Worm (Caenorhabditis elegans) whole organism, young adult: Measurements from ENCODE around the gene col-95.

Source experiments
- B0261.1 ChIP-seq: sonication (generic microtip); optimal IDR thresholded peaks from 2 replicates; lab custom pipeline; 2016; ENCODE audit warnings: mild to moderate bottlenecking, missing genetic modification characterization, moderate library complexity, missing compliant biosample characterization
- F39B2.1 ChIP-seq: fragments of 200-800 bp; sonication (Bioruptor generic); IDR thresholded peaks from 2 replicates; pipeline ENCODE4 v1.3.6; 2022; ENCODE audit warnings: missing genetic modification reagents, missing genetic modification characterization, missing compliant biosample characterization
- F49E8.2 ChIP-seq: sonication (generic microtip); optimal IDR thresholded peaks from 3 replicates; lab custom pipeline; 2017; ENCODE audit warnings: missing genetic modification characterization, mild to moderate bottlenecking, missing compliant biosample characterization, antibody characterized with exemption, moderate library complexity; ENCODE audit not compliant: insufficient read depth
- F52B5.7 ChIP-seq: sonication (generic microtip); optimal IDR thresholded peaks from 2 replicates; lab custom pipeline; 2016; ENCODE audit warnings: mild to moderate bottlenecking, missing genetic modification characterization, missing compliant biosample characterization
- F55B11.4 ChIP-seq: sonication (generic microtip); optimal IDR thresholded peaks from 2 replicates; lab custom pipeline; 2016; ENCODE audit warnings: missing compliant biosample characterization, missing genetic modification characterization, borderline replicate concordance; ENCODE audit not compliant: insufficient read depth
- K11D2.4 ChIP-seq: fragments of 200-800 bp; sonication (Bioruptor generic); IDR thresholded peaks from 2 replicates; pipeline ENCODE4 v1.3.6; 2022; ENCODE audit warnings: missing genetic modification reagents, missing genetic modification characterization, missing compliant biosample characterization
- K12H6.12 ChIP-seq: fragments of 200-800 bp; sonication (Bioruptor generic); optimal IDR thresholded peaks from 2 replicates; lab custom pipeline; 2018; ENCODE audit warnings: mild to moderate bottlenecking, missing genetic modification characterization, missing compliant biosample characterization
- Y53F4B.3 ChIP-seq: fragments of 200-800 bp; sonication (Bioruptor generic); IDR thresholded peaks from 2 replicates; pipeline ENCODE4 v1.3.6; 2022; ENCODE audit warnings: missing genetic modification reagents, missing genetic modification characterization, missing compliant biosample characterization
- ZK185.1 ChIP-seq: sonication (generic microtip); optimal IDR thresholded peaks from 2 replicates; lab custom pipeline; 2016; ENCODE audit warnings: mild to moderate bottlenecking, missing genetic modification characterization, missing compliant biosample characterization; ENCODE audit not compliant: poor library complexity, severe bottlenecking
- attf-3 ChIP-seq: fragments of 200-800 bp; sonication (Bioruptor generic); conservative IDR thresholded peaks from 2 replicates; pipeline ENCODE4 v1.3.6; 2022; ENCODE audit warnings: missing genetic modification reagents, missing genetic modification characterization, missing compliant biosample characterization
- cebp-2 ChIP-seq: fragments of 200-800 bp; sonication (Bioruptor generic); IDR thresholded peaks from 2 replicates; pipeline ENCODE4 v1.3.6; 2022; ENCODE audit warnings: missing genetic modification characterization, missing compliant biosample characterization
- ceh-58 ChIP-seq: fragments of 200-800 bp; sonication (Bioruptor generic); IDR thresholded peaks from 2 replicates; pipeline ENCODE4 v1.3.6; 2022; ENCODE audit warnings: missing genetic modification characterization, missing compliant biosample characterization
- dox-1 ChIP-seq: fragments of 200-800 bp; sonication (Bioruptor generic); IDR thresholded peaks from 2 replicates; pipeline ENCODE4 v1.3.6; 2022; ENCODE audit warnings: missing genetic modification reagents, missing genetic modification characterization, missing compliant biosample characterization
- egl-44 ChIP-seq: fragments of 200-800 bp; sonication (Bioruptor generic); IDR thresholded peaks from 2 replicates; pipeline ENCODE4 v1.3.6; 2022; ENCODE audit warnings: missing genetic modification reagents, missing genetic modification characterization, missing compliant biosample characterization
- hlh-12 ChIP-seq: sonication (generic microtip); optimal IDR thresholded peaks from 2 replicates; lab custom pipeline; 2016; ENCODE audit warnings: missing genetic modification characterization, missing compliant biosample characterization
- hmg-20 ChIP-seq: fragments of 200-800 bp; sonication (Bioruptor generic); IDR thresholded peaks from 2 replicates; pipeline ENCODE4 v1.3.6; 2022; ENCODE audit warnings: missing genetic modification reagents, missing genetic modification characterization, missing compliant biosample characterization
- hrde-1 ChIP-seq: sonication (generic microtip); optimal IDR thresholded peaks from 2 replicates; lab custom pipeline; 2016; ENCODE audit warnings: missing genetic modification characterization, mild to moderate bottlenecking, missing compliant biosample characterization, moderate library complexity, missing genotype, missing genetic modification reagents, borderline replicate concordance
- lag-1 ChIP-seq: fragments of 200-800 bp; sonication (Bioruptor generic); IDR thresholded peaks from 2 replicates; pipeline ENCODE4 v1.3.6; 2022; ENCODE audit warnings: missing genetic modification reagents, missing genetic modification characterization, missing compliant biosample characterization
- lin-35 ChIP-seq, 3 experiments: fragments of 150-350 bp in 2 of 3; sonication (generic microtip) in 1 of 3; optimal IDR thresholded peaks; 2 replicates each; lab custom pipeline; 2014 to 2018; ENCODE audit warnings: missing biosample characterization in 3 of 3, missing genetic modification characterization in 3 of 3, missing genetic modification reagents in 3 of 3
- lin-40 ChIP-seq: sonication (generic microtip); optimal IDR thresholded peaks from 2 replicates; lab custom pipeline; 2016; ENCODE audit warnings: missing genetic modification characterization, mild to moderate bottlenecking, missing compliant biosample characterization, missing genotype, missing genetic modification reagents
- lin-54 ChIP-seq: fragments of 200-800 bp; sonication (Bioruptor generic); optimal IDR thresholded peaks from 2 replicates; lab custom pipeline; 2018; ENCODE audit warnings: mild to moderate bottlenecking, missing genetic modification characterization, missing compliant biosample characterization
- lsl-1 ChIP-seq: fragments of 200-800 bp; sonication (Bioruptor generic); optimal IDR thresholded peaks from 2 replicates; lab custom pipeline; 2018; ENCODE audit warnings: mild to moderate bottlenecking, missing genetic modification characterization, moderate library complexity, missing compliant biosample characterization
- lsy-27 ChIP-seq: sonication (generic microtip); optimal IDR thresholded peaks from 2 replicates; lab custom pipeline; 2017; ENCODE audit warnings: missing genetic modification characterization, mild to moderate bottlenecking, missing compliant biosample characterization, antibody characterized with exemption, missing genotype, borderline replicate concordance; ENCODE audit not compliant: insufficient read depth
- madf-6 ChIP-seq: fragments of 200-800 bp; sonication (Bioruptor generic); IDR thresholded peaks from 2 replicates; pipeline ENCODE4 v1.3.6; 2022; ENCODE audit warnings: missing genetic modification reagents, missing genetic modification characterization, missing compliant biosample characterization
- mes-4 ChIP-seq: sonication (generic microtip); optimal IDR thresholded peaks from 2 replicates; lab custom pipeline; 2016; ENCODE audit warnings: missing genotype, missing genetic modification characterization, missing compliant biosample characterization
- nfya-2 ChIP-seq: fragments of 200-800 bp; sonication (Bioruptor generic); IDR thresholded peaks from 2 replicates; pipeline ENCODE4 v1.3.6; 2022; ENCODE audit warnings: missing genetic modification reagents, missing genetic modification characterization, missing compliant biosample characterization
- nfyb-1 ChIP-seq: fragments of 200-800 bp; sonication (Bioruptor generic); IDR thresholded peaks from 2 replicates; pipeline ENCODE4 v1.3.6; 2022; ENCODE audit warnings: missing genetic modification reagents, missing genetic modification characterization, missing compliant biosample characterization
- nhr-120 ChIP-seq: fragments of 200-800 bp; sonication (Bioruptor generic); IDR thresholded peaks from 2 replicates; pipeline ENCODE4 v1.3.6; 2022; ENCODE audit warnings: missing genetic modification characterization, missing compliant biosample characterization
- nhr-90 ChIP-seq: sonication (generic microtip); optimal IDR thresholded peaks from 2 replicates; lab custom pipeline; 2016; ENCODE audit warnings: missing genotype, mild to moderate bottlenecking, missing genetic modification characterization, missing compliant biosample characterization
- pbrm-1 ChIP-seq: fragments of 200-800 bp; sonication (Bioruptor generic); IDR thresholded peaks from 2 replicates; pipeline ENCODE4 v1.3.6; 2022; ENCODE audit warnings: missing genetic modification reagents, missing genetic modification characterization, missing compliant biosample characterization
- rcor-1 ChIP-seq: fragments of 200-800 bp; sonication (Bioruptor generic); IDR thresholded peaks from 2 replicates; pipeline ENCODE4 v1.3.6; 2022; ENCODE audit warnings: missing genetic modification reagents, missing genetic modification characterization, missing compliant biosample characterization
- sea-2 ChIP-seq: fragments of 200-800 bp; sonication (Bioruptor generic); IDR thresholded peaks from 2 replicates; pipeline ENCODE4 v1.3.6; 2022; ENCODE audit warnings: missing genetic modification characterization, missing compliant biosample characterization
- snpc-1.1 ChIP-seq: sonication (generic microtip); optimal IDR thresholded peaks from 2 replicates; lab custom pipeline; 2017; ENCODE audit warnings: missing genetic modification characterization, mild to moderate bottlenecking, missing compliant biosample characterization, antibody characterized with exemption, moderate library complexity, missing genotype, missing genetic modification reagents; ENCODE audit not compliant: insufficient read depth
- snpc-1.3 ChIP-seq: sonication (generic microtip); optimal IDR thresholded peaks from 2 replicates; lab custom pipeline; 2017; ENCODE audit warnings: missing genetic modification characterization, mild to moderate bottlenecking, missing compliant biosample characterization, antibody characterized with exemption, moderate library complexity, missing genotype, missing genetic modification reagents; ENCODE audit not compliant: insufficient read depth
- snpc-4 ChIP-seq, 5 experiments: fragments of 150-350 bp in 1 of 5; sonication (generic microtip) in 4 of 5; optimal IDR thresholded peaks; 2 replicates each; lab custom pipeline; 2014 to 2018; ENCODE audit warnings: missing genetic modification characterization in 5 of 5, missing biosample characterization in 3 of 5, antibody characterized with exemption in 2 of 5, mild to moderate bottlenecking in 2 of 5, missing compliant biosample characterization in 2 of 5, missing genotype in 2 of 5, moderate library complexity in 2 of 5, missing genetic modification reagents in 1 of 5
- somi-1 ChIP-seq: fragments of 200-800 bp; sonication (Bioruptor generic); optimal IDR thresholded peaks from 2 replicates; lab custom pipeline; 2018; ENCODE audit warnings: mild to moderate bottlenecking, missing genetic modification characterization, missing compliant biosample characterization
- tbp1 ChIP-seq: fragments of 200-800 bp; sonication (Bioruptor generic); optimal IDR thresholded peaks from 2 replicates; lab custom pipeline; 2018; ENCODE audit warnings: mild to moderate bottlenecking, missing genetic modification characterization, missing compliant biosample characterization
- tbx-9 ChIP-seq: sonication (generic microtip); optimal IDR thresholded peaks from 2 replicates; lab custom pipeline; 2016; ENCODE audit warnings: borderline replicate concordance, missing genetic modification characterization, inconsistent platforms, missing compliant biosample characterization
- unc-62 ChIP-seq: fragments of 150-350 bp; optimal IDR thresholded peaks from 2 replicates; lab custom pipeline; 2014; ENCODE audit warnings: missing biosample characterization, missing genetic modification reagents, missing genetic modification characterization
- ztf-18 ChIP-seq: sonication (generic microtip); optimal IDR thresholded peaks from 2 replicates; lab custom pipeline; 2016; ENCODE audit warnings: missing genotype, mild to moderate bottlenecking, missing genetic modification characterization, missing compliant biosample characterization
- ztf-28 ChIP-seq: fragments of 200-800 bp; sonication (Bioruptor generic); IDR thresholded peaks from 2 replicates; pipeline ENCODE4 v1.3.6; 2022; ENCODE audit warnings: missing genetic modification reagents, missing genetic modification characterization, missing compliant biosample characterization
- ztf-3 ChIP-seq: fragments of 200-800 bp; sonication (Bioruptor generic); optimal IDR thresholded peaks from 2 replicates; lab custom pipeline; 2018; ENCODE audit warnings: mild to moderate bottlenecking, missing genetic modification characterization, missing compliant biosample characterization

Gene col-95

DNA sequence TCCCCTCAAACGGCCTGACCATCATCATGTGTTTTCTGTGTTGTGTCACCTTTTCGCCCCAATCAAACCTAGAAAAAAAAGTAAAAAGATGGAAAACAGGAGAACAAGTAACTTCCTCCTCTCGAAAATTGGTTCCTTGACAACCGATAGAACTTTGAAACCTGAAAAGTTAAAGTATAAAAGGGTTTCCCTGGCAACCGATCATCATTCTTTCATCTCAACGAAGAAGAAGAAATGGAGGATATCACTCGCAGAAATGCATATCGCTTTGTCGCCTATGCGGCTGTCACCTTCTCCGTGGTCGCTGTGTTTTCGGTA lies at the start of gene col-95:
TSS of gene col-95 (plus strand) at position 219 of the 318 bp plus-strand sequence.
- TF ChIP-seq lin-40 (tag; lab: Kevin White, UChicago) (no peak), cebp-2 (no peak), egl-44 (GFP tag; lab: Robert Waterston, UW) (no peak), rcor-1 (GFP tag; lab: Robert Waterston, UW) (no peak), lsy-27 (tag; lab: Kevin White, UChicago) (no peak), K12H6.12 (tag; lab: Kevin White, UChicago) (no peak), K11D2.4 (GFP tag; lab: Robert Waterston, UW) (no peak), nhr-120 (GFP tag; lab: Robert Waterston, UW) (no peak), mes-4 (no peak), F39B2.1 (GFP tag; lab: Robert Waterston, UW) (no peak)
- TF ChIP-seq, all 124 proteins: peak for 0

DNA sequence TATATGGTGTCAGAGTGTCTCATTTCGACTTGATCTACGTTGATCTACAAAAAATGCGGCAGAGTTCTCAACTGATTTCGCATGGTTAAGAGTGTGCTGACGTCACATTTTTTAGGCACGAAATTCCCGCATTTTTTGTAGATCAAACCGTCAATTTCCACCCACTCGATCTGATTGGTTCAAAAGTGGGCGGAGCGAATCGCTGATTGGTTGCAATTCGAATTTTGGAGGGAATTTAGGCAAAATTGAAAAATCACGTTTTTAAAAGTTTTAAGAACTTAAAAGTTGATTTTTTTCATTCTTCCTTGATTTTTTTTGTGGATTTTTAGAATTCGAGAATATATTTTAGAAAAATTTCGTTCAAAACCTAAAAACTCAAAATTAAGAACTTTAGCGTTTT lies 47.4 kb upstream of the col-95 start:
- TF ChIP-seq nfyb-1 (GFP tag; lab: Robert Waterston, UW) = 0 out of 2 replicates have a peak, but pooled peaks have one; percentile 48
- no peak for TF ChIP-seq ztf-3

DNA sequence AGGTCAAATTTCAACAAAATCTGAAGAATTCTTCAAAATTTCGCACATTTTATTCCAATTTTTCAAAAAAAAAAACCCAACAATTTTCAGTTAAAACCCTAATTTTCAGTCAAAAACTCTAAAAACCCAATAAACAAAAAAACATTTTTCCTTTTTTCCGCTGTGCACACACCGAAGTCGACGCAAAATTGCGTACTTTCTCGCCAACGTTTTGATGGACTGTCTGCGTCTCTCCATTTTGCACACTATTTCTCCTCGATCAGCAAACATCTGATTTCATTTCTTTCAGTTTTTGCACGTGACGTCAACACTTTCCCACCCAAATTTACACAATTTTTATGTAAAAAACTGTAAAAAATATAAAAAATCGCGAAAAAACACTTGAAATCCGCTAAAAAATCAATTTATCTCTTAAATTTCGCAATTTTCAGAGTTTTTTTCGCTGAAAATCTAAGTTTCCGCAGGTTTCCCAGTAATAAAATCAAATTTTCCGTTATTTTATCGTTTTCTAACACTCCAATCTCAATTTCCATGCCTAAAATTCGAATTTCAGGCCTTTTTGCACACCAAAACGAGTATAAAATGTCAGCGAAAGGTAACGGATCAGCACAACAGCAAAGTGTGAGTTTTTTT lies 46.5 kb upstream of the col-95 start, which contains the start of gene crh-1:
TSS of gene crh-1 (plus strand) at position 583 of the 633 bp plus-strand sequence.
- TF ChIP-seq F39B2.1 (GFP tag; lab: Robert Waterston, UW) = no peak
- TF ChIP-seq lin-54 (GFP tag; lab: Kevin White, UChicago) = peak; percentile 70
- peak; percentile 14 for TF ChIP-seq snpc-4 (GFP tag; optimal IDR thresholded peaks at IDR 0.05; lab: Kevin White, UChicago)
- peak in 2 of 4 experiments; percentile 4 to 22 for TF ChIP-seq snpc-4 (tag; optimal IDR thresholded peaks at IDR 0.05; lab: Kevin White, UChicago)
- 0 out of 2 replicates have a peak, but pooled peaks have one; percentile 49 for TF ChIP-seq hmg-20 (GFP tag; lab: Robert Waterston, UW)
- no peak for TF ChIP-seq Y53F4B.3 (GFP tag; lab: Robert Waterston, UW)
- no peak for TF ChIP-seq nhr-90
- TF ChIP-seq nfyb-1 (GFP tag; lab: Robert Waterston, UW) = peak; percentile 78
- peak; percentile 57 for TF ChIP-seq tbp1 (GFP tag; lab: Kevin White, UChicago)
- TF ChIP-seq ZK185.1 (tag; lab: Kevin White, UChicago) = no peak
- TF ChIP-seq attf-3 (GFP tag; lab: Robert Waterston, UW) = no peak
- TF ChIP-seq hrde-1 (tag; lab: Kevin White, UChicago) = no peak
- TF ChIP-seq K12H6.12 (tag; lab: Kevin White, UChicago) = no peak
- TF ChIP-seq B0261.1 (tag; lab: Kevin White, UChicago) = no peak
- TF ChIP-seq F52B5.7 = no peak
- TF ChIP-seq dox-1 (GFP tag; lab: Robert Waterston, UW) = peak; percentile 78
- TF ChIP-seq tbx-9 (tag; lab: Kevin White, UChicago) = no peak
- TF ChIP-seq F55B11.4 = no peak
- no peak for TF ChIP-seq sea-2
- no peak for TF ChIP-seq unc-62
- TF ChIP-seq snpc-1.3 (tag; lab: Kevin White, UChicago) = peak; percentile 56
- peak; percentile 71; the same call in 1 of the 2 replicates for TF ChIP-seq pbrm-1 (GFP tag; lab: Robert Waterston, UW)
- TF ChIP-seq F49E8.2 = no peak
- peak; percentile 53 for TF ChIP-seq lsl-1 (GFP tag; lab: Kevin White, UChicago)
- TF ChIP-seq lin-35 (GFP tag; optimal IDR thresholded peaks at IDR 0.05; lab: Kevin White, UChicago) = peak in 1 of 3 experiments; percentile 4
- peak; percentile 74 for TF ChIP-seq madf-6
- TF ChIP-seq ztf-28 (GFP tag; lab: Robert Waterston, UW) = no peak
- no peak for TF ChIP-seq ztf-18
- TF ChIP-seq hlh-12 = no peak
- TF ChIP-seq lag-1 (GFP tag; lab: Robert Waterston, UW) = no peak
- peak; percentile 81 for TF ChIP-seq lin-40 (tag; lab: Kevin White, UChicago)
- TF ChIP-seq somi-1 (GFP tag; lab: Kevin White, UChicago) = no peak
- TF ChIP-seq snpc-1.1 (tag; lab: Kevin White, UChicago) = peak; percentile 6
- TF ChIP-seq nhr-120 (GFP tag; lab: Robert Waterston, UW) = no peak
- TF ChIP-seq ceh-58 (GFP tag; lab: Robert Waterston, UW) = no peak
- no peak for TF ChIP-seq nfya-2 (GFP tag; lab: Robert Waterston, UW)
